Worm (Caenorhabditis elegans) whole organism, L4 larva: ENCODE results near the gene C13F10.6.

Experiments
- F37D6.2 ChIP-seq: sonication (generic microtip); optimal IDR thresholded peaks from 2 replicates; lab custom pipeline; 2016; ENCODE audit warnings: mild to moderate bottlenecking, missing genetic modification characterization, missing compliant biosample characterization
- daf-19 ChIP-seq: fragments of 200-800 bp; sonication (Bioruptor generic); conservative IDR thresholded peaks from 2 replicates; pipeline ENCODE4 v1.3.6; 2022; ENCODE audit warnings: missing genetic modification characterization, missing compliant biosample characterization
- fkh-10 ChIP-seq: fragments of 150-350 bp; optimal IDR thresholded peaks from 2 replicates; lab custom pipeline; 2014; ENCODE audit warnings: missing biosample characterization, missing genetic modification reagents, missing genetic modification characterization
- lin-13 ChIP-seq: fragments of 150-350 bp; optimal IDR thresholded peaks from 2 replicates; lab custom pipeline; 2014; ENCODE audit warnings: missing biosample characterization, missing genetic modification reagents, missing genetic modification characterization
- lin-15B ChIP-seq: fragments of 150-350 bp; sonication (generic microtip); optimal IDR thresholded peaks from 3 replicates; lab custom pipeline; 2014; ENCODE audit warnings: missing biosample characterization, missing genetic modification characterization
- lsy-2 ChIP-seq, 2 experiments: fragments of 150-350 bp in 1 of 2; sonication (generic microtip) in 1 of 2; optimal IDR thresholded peaks; 2 replicates each; lab custom pipeline; 2014 to 2017; ENCODE audit warnings: missing biosample characterization in 2 of 2, missing genetic modification characterization in 2 of 2
- madf-5 ChIP-seq, 2 experiments: fragments of 200-800 bp; sonication (Bioruptor generic); IDR thresholded peaks; 2 replicates each; pipeline ENCODE4 v1.3.6; 2022; ENCODE audit warnings: missing compliant biosample characterization in 2 of 2, missing genetic modification characterization in 2 of 2
- madf-9 ChIP-seq: fragments of 200-800 bp; sonication (Bioruptor generic); conservative IDR thresholded peaks from 2 replicates; pipeline ENCODE4 v1.3.6; 2022; ENCODE audit warnings: missing genetic modification reagents, missing genetic modification characterization, missing compliant biosample characterization
- nhr-10 ChIP-seq: fragments of 150-350 bp; optimal IDR thresholded peaks from 2 replicates; lab custom pipeline; 2014; ENCODE audit warnings: missing biosample characterization, missing genetic modification characterization
- nhr-25 ChIP-seq: sonication (generic microtip); optimal IDR thresholded peaks from 2 replicates; lab custom pipeline; 2017; ENCODE audit warnings: missing genetic modification characterization, mild to moderate bottlenecking, missing compliant biosample characterization, antibody characterized with exemption, moderate library complexity, borderline replicate concordance; ENCODE audit not compliant: insufficient read depth
- pha-4 ChIP-seq, 2 experiments: fragments of 150-350 bp in 1 of 2; fragments of 200-800 bp in 1 of 2; sonication (Bioruptor generic) in 1 of 2; IDR thresholded peaks in 1 of 2; optimal IDR thresholded peaks in 1 of 2; 2 replicates each; pipeline versions ENCODE4 v1.3.6 to Lab custom; 2014 to 2022; ENCODE audit warnings: missing genetic modification characterization in 2 of 2, missing genetic modification reagents in 2 of 2, missing biosample characterization in 1 of 2, missing compliant biosample characterization in 1 of 2
- spr-1 ChIP-seq: sonication (generic microtip); optimal IDR thresholded peaks from 2 replicates; lab custom pipeline; 2016; ENCODE audit warnings: mild to moderate bottlenecking, missing genetic modification characterization, missing compliant biosample characterization
- unc-39 ChIP-seq: sonication (generic microtip); optimal IDR thresholded peaks from 2 replicates; lab custom pipeline; 2017; ENCODE audit warnings: missing biosample characterization, missing genetic modification characterization
- zip-2 ChIP-seq: fragments of 150-350 bp; optimal IDR thresholded peaks from 2 replicates; lab custom pipeline; 2014; ENCODE audit warnings: missing biosample characterization, missing genetic modification characterization

- no peak for TF ChIP-seq F37D6.2 (tag; lab: Kevin White, UChicago)
- no peak for TF ChIP-seq daf-19
- TF ChIP-seq spr-1 (tag; lab: Kevin White, UChicago) = no peak
- TF ChIP-seq nhr-10 = no peak
- TF ChIP-seq fkh-10 (GFP tag; lab: Kevin White, UChicago) = no peak
- no peak for TF ChIP-seq zip-2 (tag; lab: Kevin White, UChicago)
- no peak for TF ChIP-seq lin-15B (tag; lab: Kevin White, UChicago)
- no peak for TF ChIP-seq nhr-25 (tag; lab: Kevin White, UChicago)
- TF ChIP-seq lsy-2 (tag; optimal IDR thresholded peaks at IDR 0.05; lab: Kevin White, UChicago) = no peak
- no peak for TF ChIP-seq lin-13 (GFP tag; lab: Kevin White, UChicago)
- no peak for TF ChIP-seq madf-9
- no peak for TF ChIP-seq pha-4 (GFP tag; IDR thresholded peaks at IDR 0.05; lab: Robert Waterston, UW)
- no peak for TF ChIP-seq pha-4 (tag; optimal IDR thresholded peaks at IDR 0.05; lab: Kevin White, UChicago)
- no peak for TF ChIP-seq madf-5 (GFP tag; IDR thresholded peaks at IDR 0.05; lab: Robert Waterston, UW)
- no peak for TF ChIP-seq unc-39 (tag; lab: Kevin White, UChicago)
These were observed 38.1 kb upstream of the C13F10.6 start, which contains the start of gene C13A2.12 for ce11 chrV:7258965-7259364.
